Worm (Caenorhabditis elegans) whole organism, L4 larva: ENCODE results near the gene pqn-74.
A peak's percentile ranks its signal among the peaks of the same experiment; 100 is the strongest.

Source experiments
- D1046.2 ChIP-seq: fragments of 200-800 bp; sonication (Bioruptor generic); IDR thresholded peaks from 2 replicates; pipeline ENCODE4 v1.3.6; 2022; ENCODE audit warnings: missing genetic modification characterization, missing compliant biosample characterization
- F44E2.7 ChIP-seq: fragments of 200-800 bp; sonication (Bioruptor generic); IDR thresholded peaks from 2 replicates; pipeline ENCODE4 v2.1.2; 2022; ENCODE audit warnings: missing genetic modification characterization, missing compliant biosample characterization
- T20F7.1 ChIP-seq: fragments of 200-800 bp; sonication (Bioruptor generic); optimal IDR thresholded peaks from 2 replicates; lab custom pipeline; 2018; ENCODE audit warnings: mild to moderate bottlenecking, missing genetic modification characterization, missing compliant biosample characterization
- Y105C5A.15 ChIP-seq: fragments of 200-800 bp; sonication (Bioruptor generic); IDR thresholded peaks from 2 replicates; pipeline ENCODE4 v1.3.6; 2022; ENCODE audit warnings: missing genetic modification characterization, missing compliant biosample characterization
- Y48G9A.11 ChIP-seq: fragments of 200-800 bp; sonication (Bioruptor generic); IDR thresholded peaks from 2 replicates; pipeline ENCODE4 v1.3.6; 2022; ENCODE audit warnings: missing genetic modification reagents, missing genetic modification characterization, missing compliant biosample characterization
- ZK337.2 ChIP-seq: fragments of 200-800 bp; sonication (Bioruptor generic); IDR thresholded peaks from 2 replicates; pipeline ENCODE4 v1.3.6; 2022; ENCODE audit warnings: missing genetic modification reagents, missing genetic modification characterization, missing compliant biosample characterization
- ZK546.5 ChIP-seq, 2 experiments: sonication (generic microtip); optimal IDR thresholded peaks; 2 replicates each; lab custom pipeline; 2017; ENCODE audit warnings: missing biosample characterization in 2 of 2, missing genetic modification characterization in 2 of 2
- aha-1 ChIP-seq: fragments of 150-350 bp; peaks from one replicate; lab custom pipeline; 2014; ENCODE audit warnings: missing biosample characterization, missing genetic modification characterization
- arid-1 ChIP-seq: fragments of 200-800 bp; sonication (Bioruptor generic); conservative IDR thresholded peaks from 2 replicates; pipeline ENCODE4 v1.3.6; 2022; ENCODE audit warnings: missing genetic modification reagents, missing genetic modification characterization, missing compliant biosample characterization
- ceh-20 ChIP-seq: fragments of 200-800 bp; sonication (Bioruptor generic); IDR thresholded peaks from 2 replicates; pipeline ENCODE4 v1.3.6; 2022; ENCODE audit warnings: missing genetic modification reagents, missing genetic modification characterization, missing compliant biosample characterization
- ceh-32 ChIP-seq: sonication (generic microtip); optimal IDR thresholded peaks from 2 replicates; lab custom pipeline; 2016; ENCODE audit warnings: mild to moderate bottlenecking, missing genetic modification characterization, missing compliant biosample characterization; ENCODE audit not compliant: poor library complexity
- ceh-62 ChIP-seq: sonication (generic microtip); optimal IDR thresholded peaks from 2 replicates; lab custom pipeline; 2017; ENCODE audit warnings: missing biosample characterization, missing genetic modification characterization
- ctbp-1 ChIP-seq: fragments of 200-800 bp; sonication (Bioruptor generic); IDR thresholded peaks from 2 replicates; pipeline ENCODE4 v1.3.6; 2022; ENCODE audit warnings: missing genetic modification reagents, missing genetic modification characterization, missing compliant biosample characterization
- daf-12 ChIP-seq: fragments of 150-350 bp; optimal IDR thresholded peaks from 2 replicates; lab custom pipeline; 2014; ENCODE audit warnings: missing biosample characterization, missing genetic modification reagents, missing genetic modification characterization
- daf-16 ChIP-seq, 3 experiments: sonication (generic microtip); optimal IDR thresholded peaks; 2 replicates each; lab custom pipeline; 2016 to 2017; ENCODE audit warnings: missing genetic modification characterization in 3 of 3, missing genetic modification reagents in 3 of 3, mild to moderate bottlenecking in 2 of 3, missing compliant biosample characterization in 2 of 3, missing biosample characterization in 1 of 3, moderate library complexity in 1 of 3
- dmd-6 ChIP-seq: fragments of 200-800 bp; sonication (Bioruptor generic); IDR thresholded peaks from 2 replicates; pipeline ENCODE4 v1.3.6; 2022; ENCODE audit warnings: missing genetic modification reagents, missing genetic modification characterization, missing compliant biosample characterization
- dmd-8 ChIP-seq: fragments of 200-800 bp; sonication (Bioruptor generic); IDR thresholded peaks from 2 replicates; pipeline ENCODE4 v1.3.6; 2022; ENCODE audit warnings: missing genetic modification characterization, missing compliant biosample characterization
- dmd-9 ChIP-seq: fragments of 200-800 bp; sonication (Bioruptor generic); IDR thresholded peaks from 2 replicates; pipeline ENCODE4 v1.3.6; 2022; ENCODE audit warnings: missing genetic modification reagents, missing genetic modification characterization, missing compliant biosample characterization
- dpl-1 ChIP-seq: fragments of 150-350 bp; optimal IDR thresholded peaks from 2 replicates; lab custom pipeline; 2014; ENCODE audit warnings: missing biosample characterization, missing genetic modification reagents, missing genetic modification characterization
- egl-27 ChIP-seq: sonication (generic microtip); optimal IDR thresholded peaks from 3 replicates; lab custom pipeline; 2017; ENCODE audit warnings: missing biosample characterization, missing genetic modification reagents, missing genetic modification characterization
- egl-43 ChIP-seq: fragments of 200-800 bp; sonication (Bioruptor generic); IDR thresholded peaks from 2 replicates; pipeline ENCODE4 v1.3.6; 2022; ENCODE audit warnings: missing genetic modification reagents, missing genetic modification characterization, missing compliant biosample characterization
- fos-1 ChIP-seq: fragments of 150-350 bp; optimal IDR thresholded peaks from 2 replicates; lab custom pipeline; 2014; ENCODE audit warnings: missing biosample characterization, missing genetic modification characterization
- gei-8 ChIP-seq: fragments of 200-800 bp; sonication (Bioruptor generic); optimal IDR thresholded peaks from 2 replicates; lab custom pipeline; 2018; ENCODE audit warnings: mild to moderate bottlenecking, missing genetic modification characterization, missing compliant biosample characterization
- hlh-30 ChIP-seq: sonication (generic microtip); optimal IDR thresholded peaks from 2 replicates; lab custom pipeline; 2017; ENCODE audit warnings: antibody characterized with exemption, mild to moderate bottlenecking, missing genetic modification characterization, missing compliant biosample characterization; ENCODE audit not compliant: insufficient read depth
- lim-7 ChIP-seq: fragments of 200-800 bp; sonication (Bioruptor generic); IDR thresholded peaks from 2 replicates; pipeline ENCODE4 v1.3.6; 2022; ENCODE audit warnings: missing genetic modification characterization, missing compliant biosample characterization
- lin-1 ChIP-seq: fragments of 200-800 bp; sonication (Bioruptor generic); IDR thresholded peaks from 2 replicates; pipeline ENCODE4 v1.3.6; 2022; ENCODE audit warnings: missing genetic modification reagents, missing genetic modification characterization, missing compliant biosample characterization
- lin-15B ChIP-seq: fragments of 150-350 bp; sonication (generic microtip); optimal IDR thresholded peaks from 3 replicates; lab custom pipeline; 2014; ENCODE audit warnings: missing biosample characterization, missing genetic modification characterization
- lin-38 ChIP-seq: fragments of 200-800 bp; sonication (Bioruptor generic); IDR thresholded peaks from 2 replicates; pipeline ENCODE4 v1.3.6; 2022; ENCODE audit warnings: missing genetic modification reagents, missing genetic modification characterization, missing compliant biosample characterization
- lsy-2 ChIP-seq, 2 experiments: fragments of 150-350 bp in 1 of 2; sonication (generic microtip) in 1 of 2; optimal IDR thresholded peaks; 2 replicates each; lab custom pipeline; 2014 to 2017; ENCODE audit warnings: missing biosample characterization in 2 of 2, missing genetic modification characterization in 2 of 2
- madf-9 ChIP-seq: fragments of 200-800 bp; sonication (Bioruptor generic); conservative IDR thresholded peaks from 2 replicates; pipeline ENCODE4 v1.3.6; 2022; ENCODE audit warnings: missing genetic modification reagents, missing genetic modification characterization, missing compliant biosample characterization
- mep-1 ChIP-seq: fragments of 150-350 bp; sonication (generic microtip); optimal IDR thresholded peaks from 3 replicates; lab custom pipeline; 2014; ENCODE audit warnings: missing biosample characterization, missing genetic modification characterization
- mes-2 ChIP-seq: sonication (generic microtip); optimal IDR thresholded peaks from 2 replicates; lab custom pipeline; 2016; ENCODE audit warnings: missing genotype, mild to moderate bottlenecking, missing genetic modification characterization, missing compliant biosample characterization; ENCODE audit not compliant: poor library complexity, severe bottlenecking
- nhr-102 ChIP-seq: sonication (generic microtip); optimal IDR thresholded peaks from 2 replicates; lab custom pipeline; 2016; ENCODE audit warnings: mild to moderate bottlenecking, missing genetic modification characterization, moderate library complexity, missing compliant biosample characterization
- nhr-11 ChIP-seq: fragments of 150-350 bp; optimal IDR thresholded peaks from 2 replicates; lab custom pipeline; 2014; ENCODE audit warnings: missing biosample characterization, missing genetic modification characterization
- nhr-77 ChIP-seq: fragments of 150-350 bp; optimal IDR thresholded peaks from 2 replicates; lab custom pipeline; 2014; ENCODE audit warnings: missing biosample characterization, missing genetic modification characterization
- pha-4 ChIP-seq, 2 experiments: fragments of 150-350 bp in 1 of 2; fragments of 200-800 bp in 1 of 2; sonication (Bioruptor generic) in 1 of 2; IDR thresholded peaks in 1 of 2; optimal IDR thresholded peaks in 1 of 2; 2 replicates each; pipeline versions ENCODE4 v1.3.6 to Lab custom; 2014 to 2022; ENCODE audit warnings: missing genetic modification characterization in 2 of 2, missing genetic modification reagents in 2 of 2, missing biosample characterization in 1 of 2, missing compliant biosample characterization in 1 of 2
- pqm-1 ChIP-seq: sonication (generic microtip); optimal IDR thresholded peaks from 2 replicates; lab custom pipeline; 2017; ENCODE audit warnings: missing biosample characterization, missing genetic modification characterization
- set-16 ChIP-seq: fragments of 200-800 bp; sonication (Bioruptor generic); IDR thresholded peaks from 2 replicates; pipeline ENCODE4 v1.3.6; 2022; ENCODE audit warnings: missing genetic modification reagents, missing genetic modification characterization, missing compliant biosample characterization
- snpc-1.2 ChIP-seq: fragments of 200-800 bp; sonication (Bioruptor generic); IDR thresholded peaks from 2 replicates; pipeline ENCODE4 v1.3.6; 2022; ENCODE audit warnings: missing genetic modification reagents, missing genetic modification characterization, missing compliant biosample characterization
- spr-3 ChIP-seq: fragments of 200-800 bp; sonication (Bioruptor generic); optimal IDR thresholded peaks from 2 replicates; lab custom pipeline; 2018; ENCODE audit warnings: mild to moderate bottlenecking, missing genetic modification characterization, missing compliant biosample characterization
- unc-62 ChIP-seq, 3 experiments: fragments of 150-350 bp in 1 of 3; sonication (generic microtip); optimal IDR thresholded peaks in 2 of 3; peaks in 1 of 3; 1 replicate in 1 of 3; 2 replicates in 2 of 3; lab custom pipeline; 2014 to 2017; ENCODE audit warnings: missing biosample characterization in 3 of 3, missing genetic modification characterization in 3 of 3, missing genetic modification reagents in 3 of 3, missing genotype in 1 of 3
- zfp-2 ChIP-seq: sonication (generic microtip); optimal IDR thresholded peaks from 2 replicates; lab custom pipeline; 2016; ENCODE audit warnings: mild to moderate bottlenecking, missing genetic modification characterization, missing compliant biosample characterization
- ztf-11 ChIP-seq: fragments of 150-350 bp; optimal IDR thresholded peaks from 2 replicates; lab custom pipeline; 2014; ENCODE audit warnings: missing biosample characterization, missing genetic modification characterization
- ztf-7 ChIP-seq: fragments of 150-350 bp; optimal IDR thresholded peaks from 2 replicates; lab custom pipeline; 2014; ENCODE audit warnings: missing biosample characterization, missing genetic modification characterization

pqn-74 gene

ce11 chrIV:13371699-13372098, 40.5 kb upstream of the pqn-74 start, which contains the start of gene Y62E10A.6:
Y62E10A.6 (plus strand) TSS chrIV:13371999.
- TF ChIP-seq lin-38 (0 out of 2 replicates have a peak, but pooled peaks have one; percentile 13), Y48G9A.11 (0 out of 2 replicates have a peak, but pooled peaks have one; percentile 20), snpc-1.2 (no peak)

ce11 chrIV:13370235-13370739, 39.1 kb upstream of the pqn-74 start, which contains the start of the genes rla-2, popl-7 and Y62E10A.24:
rla-2 (minus strand) TSS chrIV:13370285.
popl-7 (plus strand) TSS chrIV:13370689.
Y62E10A.24 (plus strand) TSS chrIV:13370710.
- no peak for TF ChIP-seq daf-12 (tag; lab: Kevin White, UChicago)
- no peak for TF ChIP-seq egl-27
- no peak for TF ChIP-seq ceh-62 (tag; lab: Kevin White, UChicago)
- TF ChIP-seq zfp-2, result no peak
- no peak for TF ChIP-seq dmd-6
- TF ChIP-seq lin-38, result peak; percentile 39; the same call in 1 of the 2 replicates
- TF ChIP-seq hlh-30 (tag; lab: Kevin White, UChicago), result peak; percentile 28
- peak; percentile 3 for TF ChIP-seq mep-1 (tag; lab: Kevin White, UChicago)
- TF ChIP-seq nhr-102 (tag; lab: Kevin White, UChicago), result no peak
- no peak for TF ChIP-seq gei-8 (GFP tag; lab: Kevin White, UChicago)
- TF ChIP-seq nhr-11 (tag; lab: Kevin White, UChicago), result no peak
- peak; percentile 58 for TF ChIP-seq mes-2 (tag; lab: Kevin White, UChicago)
- peak; percentile 16 for TF ChIP-seq nhr-77 (tag; lab: Kevin White, UChicago)
- TF ChIP-seq lsy-2 (tag; optimal IDR thresholded peaks at IDR 0.05; lab: Kevin White, UChicago), result peak in 1 of 2 experiments; percentile 75
- TF ChIP-seq lin-1 (GFP tag; lab: Robert Waterston, UW), result no peak
- peak; percentile 40 for TF ChIP-seq ztf-7 (tag; lab: Kevin White, UChicago)
- TF ChIP-seq dpl-1, result peak; percentile 44
- no peak for TF ChIP-seq pha-4 (GFP tag; IDR thresholded peaks at IDR 0.05; lab: Robert Waterston, UW)
- no peak for TF ChIP-seq pha-4 (tag; optimal IDR thresholded peaks at IDR 0.05; lab: Kevin White, UChicago)
- no peak for TF ChIP-seq ceh-20 (GFP tag; lab: Robert Waterston, UW)

DNA sequence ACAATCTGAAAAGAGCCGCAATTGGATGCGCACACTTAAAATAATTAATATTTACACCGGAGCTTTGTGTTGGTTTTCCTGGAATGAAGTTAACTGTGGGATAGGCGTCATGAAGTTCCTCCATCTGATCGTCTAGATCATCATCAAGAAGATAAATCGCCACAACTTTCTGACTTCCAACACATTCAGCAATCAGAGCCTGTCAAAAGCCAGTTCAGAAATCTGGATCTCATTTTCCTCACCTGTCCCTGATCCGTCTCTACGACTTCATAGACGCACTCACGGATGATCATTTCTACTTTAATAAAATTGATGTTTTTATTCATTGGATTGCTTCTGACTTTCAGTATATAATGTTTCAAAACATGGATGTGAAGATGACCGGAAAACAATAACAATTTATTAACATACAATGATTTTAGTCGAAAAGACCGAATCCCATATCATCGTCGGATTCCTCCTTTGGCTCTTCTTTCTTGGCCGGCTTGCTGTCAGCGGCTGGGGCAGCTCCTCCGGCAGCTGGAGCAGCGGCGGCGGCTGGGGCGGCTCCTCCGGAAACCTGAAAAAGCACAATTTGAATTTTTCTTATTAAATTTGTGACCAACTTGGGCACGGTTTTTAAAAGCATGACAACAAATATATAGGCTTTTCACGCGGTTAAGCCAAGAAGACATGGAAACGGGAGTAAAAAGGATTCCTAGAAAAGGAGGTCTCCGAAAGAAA, 38.1 kb upstream of the pqn-74 start, which contains the start of gene agt-1:
TSS of gene agt-1 (minus strand) at position 293 of the 723 bp plus-strand sequence.
- TF ChIP-seq ceh-32 (tag; lab: Kevin White, UChicago) (no peak), aha-1 (tag; lab: Kevin White, UChicago) (peak; percentile 28), lim-7 (no peak), F44E2.7 (GFP tag; lab: Robert Waterston, UW) (no peak), gei-8 (GFP tag; lab: Kevin White, UChicago) (no peak), egl-43 (GFP tag; lab: Robert Waterston, UW) (no peak), ZK546.5 (tag; optimal IDR thresholded peaks at IDR 0.05; lab: Kevin White, UChicago) (no peak), spr-3 (GFP tag; lab: Kevin White, UChicago) (no peak), arid-1 (peak; percentile 50; the same call in 1 of the 2 replicates), lin-15B (tag; lab: Kevin White, UChicago) (no peak), daf-16 (GFP tag; optimal IDR thresholded peaks at IDR 0.05; lab: Kevin White, UChicago) (no peak), daf-16 (tag; optimal IDR thresholded peaks at IDR 0.05; lab: Kevin White, UChicago) (no peak), unc-62 (GFP tag; optimal IDR thresholded peaks at IDR 0.05 in 1 of 2; lab: Kevin White, UChicago) (no peak), unc-62 (tag; optimal IDR thresholded peaks at IDR 0.05; lab: Kevin White, UChicago) (no peak), fos-1 (tag; lab: Kevin White, UChicago) (no peak), set-16 (peak; percentile 95), madf-9 (GFP tag; lab: Robert Waterston, UW) (no peak), D1046.2 (GFP tag; lab: Robert Waterston, UW) (no peak), ZK337.2 (GFP tag; lab: Robert Waterston, UW) (no peak), hlh-30 (tag; lab: Kevin White, UChicago) (no peak), T20F7.1 (GFP tag; lab: Kevin White, UChicago) (no peak), Y105C5A.15 (no peak), ztf-11 (tag; lab: Kevin White, UChicago) (no peak), nhr-102 (tag; lab: Kevin White, UChicago) (peak; percentile 4), dmd-9 (GFP tag; lab: Robert Waterston, UW) (no peak), pqm-1 (tag; lab: Kevin White, UChicago) (no peak), dmd-8 (GFP tag; lab: Robert Waterston, UW) (0 out of 2 replicates have a peak, but pooled peaks have one; percentile 19), ceh-62 (tag; lab: Kevin White, UChicago) (no peak), ctbp-1 (GFP tag; lab: Robert Waterston, UW) (0 out of 2 replicates have a peak, but pooled peaks have one; percentile 47)
